Worm (Caenorhabditis elegans) whole organism, L4 larva: Measurements from ENCODE around the gene W09C2.9.
A peak's percentile ranks its signal among the peaks of the same experiment; 100 is the strongest.

ENCODE experiments used
- F10B5.3 ChIP-seq: sonication (generic microtip); optimal IDR thresholded peaks from 2 replicates; lab custom pipeline; 2016; ENCODE audit warnings: mild to moderate bottlenecking, missing genetic modification characterization, missing compliant biosample characterization
- T26A8.4 ChIP-seq: fragments of 200-800 bp; sonication (Bioruptor generic); IDR thresholded peaks from 2 replicates; pipeline ENCODE4 v1.3.6; 2022; ENCODE audit warnings: missing genetic modification characterization, missing compliant biosample characterization
- Y75B8A.6 ChIP-seq: fragments of 200-800 bp; sonication (Bioruptor generic); IDR thresholded peaks from 2 replicates; pipeline ENCODE4 v1.3.6; 2022; ENCODE audit warnings: missing genetic modification reagents, missing genetic modification characterization, missing compliant biosample characterization
- aha-1 ChIP-seq: fragments of 150-350 bp; peaks from one replicate; lab custom pipeline; 2014; ENCODE audit warnings: missing biosample characterization, missing genetic modification characterization
- aly-2 ChIP-seq: sonication (generic microtip); optimal IDR thresholded peaks from 2 replicates; lab custom pipeline; 2018; ENCODE audit warnings: missing biosample characterization, missing genetic modification characterization
- arid-1 ChIP-seq: fragments of 200-800 bp; sonication (Bioruptor generic); conservative IDR thresholded peaks from 2 replicates; pipeline ENCODE4 v1.3.6; 2022; ENCODE audit warnings: missing genetic modification reagents, missing genetic modification characterization, missing compliant biosample characterization
- ceh-82 ChIP-seq: sonication (generic microtip); optimal IDR thresholded peaks from 2 replicates; lab custom pipeline; 2017; ENCODE audit warnings: missing biosample characterization, missing genetic modification characterization
- cey-2 ChIP-seq: sonication (generic microtip); optimal IDR thresholded peaks from 3 replicates; lab custom pipeline; 2017; ENCODE audit warnings: missing genetic modification characterization, mild to moderate bottlenecking, missing compliant biosample characterization, antibody characterized with exemption, borderline replicate concordance; ENCODE audit not compliant: insufficient read depth
- ctbp-1 ChIP-seq: fragments of 200-800 bp; sonication (Bioruptor generic); IDR thresholded peaks from 2 replicates; pipeline ENCODE4 v1.3.6; 2022; ENCODE audit warnings: missing genetic modification reagents, missing genetic modification characterization, missing compliant biosample characterization
- dmd-6 ChIP-seq: fragments of 200-800 bp; sonication (Bioruptor generic); IDR thresholded peaks from 2 replicates; pipeline ENCODE4 v1.3.6; 2022; ENCODE audit warnings: missing genetic modification reagents, missing genetic modification characterization, missing compliant biosample characterization
- dve-1 ChIP-seq: sonication (generic microtip); optimal IDR thresholded peaks from 2 replicates; lab custom pipeline; 2017; ENCODE audit warnings: antibody characterized with exemption, mild to moderate bottlenecking, missing genetic modification characterization, missing compliant biosample characterization; ENCODE audit not compliant: insufficient read depth
- gei-8 ChIP-seq: fragments of 200-800 bp; sonication (Bioruptor generic); optimal IDR thresholded peaks from 2 replicates; lab custom pipeline; 2018; ENCODE audit warnings: mild to moderate bottlenecking, missing genetic modification characterization, missing compliant biosample characterization
- hif-1 ChIP-seq, 2 experiments: sonication (generic microtip); optimal IDR thresholded peaks; 2 replicates each; lab custom pipeline; 2016 to 2017; ENCODE audit warnings: missing compliant biosample characterization in 2 of 2, missing genetic modification characterization in 2 of 2, missing genetic modification reagents in 2 of 2, missing genotype in 2 of 2, mild to moderate bottlenecking in 1 of 2
- hlh-11 ChIP-seq: fragments of 200-800 bp; sonication (Bioruptor generic); optimal IDR thresholded peaks from 2 replicates; lab custom pipeline; 2018; ENCODE audit warnings: mild to moderate bottlenecking, missing genetic modification characterization, missing compliant biosample characterization
- hlh-30 ChIP-seq: sonication (generic microtip); optimal IDR thresholded peaks from 2 replicates; lab custom pipeline; 2017; ENCODE audit warnings: antibody characterized with exemption, mild to moderate bottlenecking, missing genetic modification characterization, missing compliant biosample characterization; ENCODE audit not compliant: insufficient read depth
- hmg-1.1 ChIP-seq: fragments of 200-800 bp; sonication (Bioruptor generic); IDR thresholded peaks from 2 replicates; pipeline ENCODE4 v1.3.6; 2022; ENCODE audit warnings: missing genetic modification reagents, missing genetic modification characterization, missing compliant biosample characterization
- lim-7 ChIP-seq: fragments of 200-800 bp; sonication (Bioruptor generic); IDR thresholded peaks from 2 replicates; pipeline ENCODE4 v1.3.6; 2022; ENCODE audit warnings: missing genetic modification characterization, missing compliant biosample characterization
- lin-29 ChIP-seq: fragments of 200-800 bp; sonication (Bioruptor generic); IDR thresholded peaks from 2 replicates; pipeline ENCODE4 v1.3.6; 2022; ENCODE audit warnings: missing genetic modification reagents, missing genetic modification characterization, missing compliant biosample characterization
- madf-5 ChIP-seq, 2 experiments: fragments of 200-800 bp; sonication (Bioruptor generic); IDR thresholded peaks; 2 replicates each; pipeline ENCODE4 v1.3.6; 2022; ENCODE audit warnings: missing compliant biosample characterization in 2 of 2, missing genetic modification characterization in 2 of 2
- mdl-1 ChIP-seq, 2 experiments: fragments of 150-350 bp in 1 of 2; sonication (generic microtip) in 1 of 2; optimal IDR thresholded peaks; 2 replicates each; lab custom pipeline; 2014 to 2017; ENCODE audit warnings: missing biosample characterization in 2 of 2, missing genetic modification characterization in 2 of 2
- mdt-29 ChIP-seq: fragments of 200-800 bp; sonication (Bioruptor generic); IDR thresholded peaks from 2 replicates; pipeline ENCODE4 v1.3.6; 2022; ENCODE audit warnings: missing genetic modification reagents, missing genetic modification characterization, missing compliant biosample characterization
- mep-1 ChIP-seq: fragments of 150-350 bp; sonication (generic microtip); optimal IDR thresholded peaks from 3 replicates; lab custom pipeline; 2014; ENCODE audit warnings: missing biosample characterization, missing genetic modification characterization
- nhr-102 ChIP-seq: sonication (generic microtip); optimal IDR thresholded peaks from 2 replicates; lab custom pipeline; 2016; ENCODE audit warnings: mild to moderate bottlenecking, missing genetic modification characterization, moderate library complexity, missing compliant biosample characterization
- nhr-25 ChIP-seq: sonication (generic microtip); optimal IDR thresholded peaks from 2 replicates; lab custom pipeline; 2017; ENCODE audit warnings: missing genetic modification characterization, mild to moderate bottlenecking, missing compliant biosample characterization, antibody characterized with exemption, moderate library complexity, borderline replicate concordance; ENCODE audit not compliant: insufficient read depth
- nhr-28 ChIP-seq: fragments of 150-350 bp; optimal IDR thresholded peaks from 2 replicates; lab custom pipeline; 2014; ENCODE audit warnings: missing biosample characterization, missing genetic modification characterization
- nhr-48 ChIP-seq: sonication (generic microtip); optimal IDR thresholded peaks from 2 replicates; lab custom pipeline; 2016; ENCODE audit warnings: mild to moderate bottlenecking, missing genetic modification characterization, missing compliant biosample characterization
- nhr-77 ChIP-seq: fragments of 150-350 bp; optimal IDR thresholded peaks from 2 replicates; lab custom pipeline; 2014; ENCODE audit warnings: missing biosample characterization, missing genetic modification characterization
- pqm-1 ChIP-seq: sonication (generic microtip); optimal IDR thresholded peaks from 2 replicates; lab custom pipeline; 2017; ENCODE audit warnings: missing biosample characterization, missing genetic modification characterization
- rbr-2 ChIP-seq: sonication (generic microtip); optimal IDR thresholded peaks from 2 replicates; lab custom pipeline; 2016; ENCODE audit warnings: missing genotype, missing genetic modification characterization, missing compliant biosample characterization
- set-16 ChIP-seq: fragments of 200-800 bp; sonication (Bioruptor generic); IDR thresholded peaks from 2 replicates; pipeline ENCODE4 v1.3.6; 2022; ENCODE audit warnings: missing genetic modification reagents, missing genetic modification characterization, missing compliant biosample characterization
- snpc-1.2 ChIP-seq: fragments of 200-800 bp; sonication (Bioruptor generic); IDR thresholded peaks from 2 replicates; pipeline ENCODE4 v1.3.6; 2022; ENCODE audit warnings: missing genetic modification reagents, missing genetic modification characterization, missing compliant biosample characterization
- tag-97 ChIP-seq: fragments of 200-800 bp; sonication (Bioruptor generic); IDR thresholded peaks from 2 replicates; pipeline ENCODE4 v1.3.6; 2022; ENCODE audit warnings: missing genetic modification characterization, missing compliant biosample characterization
- unc-62 ChIP-seq, 3 experiments: fragments of 150-350 bp in 1 of 3; sonication (generic microtip); optimal IDR thresholded peaks in 2 of 3; peaks in 1 of 3; 1 replicate in 1 of 3; 2 replicates in 2 of 3; lab custom pipeline; 2014 to 2017; ENCODE audit warnings: missing biosample characterization in 3 of 3, missing genetic modification characterization in 3 of 3, missing genetic modification reagents in 3 of 3, missing genotype in 1 of 3

W09C2.9 gene

ce11 chrIV:9633889-9634288, 10.7 kb upstream of the W09C2.9 start:
- no peak for TF ChIP-seq rbr-2 (tag; lab: Kevin White, UChicago)
- peak; percentile 39 for TF ChIP-seq hlh-11 (tag; lab: Kevin White, UChicago)
- peak; percentile 37 for TF ChIP-seq cey-2 (tag; lab: Kevin White, UChicago)
- peak; percentile 13 for TF ChIP-seq hlh-30
- TF ChIP-seq tag-97 (GFP tag; lab: Robert Waterston, UW) = no peak
- TF ChIP-seq lim-7 (GFP tag; lab: Robert Waterston, UW) = no peak
- TF ChIP-seq dmd-6 = peak; percentile 38
- no peak for TF ChIP-seq ceh-82 (tag; lab: Kevin White, UChicago)
- TF ChIP-seq mdt-29 (GFP tag; lab: Robert Waterston, UW) = no peak
- TF ChIP-seq nhr-102 (tag; lab: Kevin White, UChicago) = no peak
- peak; percentile 64 for TF ChIP-seq nhr-48
- no peak for TF ChIP-seq mdl-1 (tag; optimal IDR thresholded peaks at IDR 0.05; lab: Kevin White, UChicago)

ce11 chrIV:9632966-9633494, 9.9 kb upstream of the W09C2.9 start:
- TF ChIP-seq hlh-11 (tag; lab: Kevin White, UChicago) (peak; percentile 32), nhr-48 (peak; percentile 10), hlh-30 (peak; percentile 41), snpc-1.2 (GFP tag; lab: Robert Waterston, UW) (no peak), mdl-1 (tag; optimal IDR thresholded peaks at IDR 0.05; lab: Kevin White, UChicago) (peak in 1 of 2 experiments; percentile 26), aha-1 (tag; lab: Kevin White, UChicago) (peak; percentile 44), nhr-25 (tag; lab: Kevin White, UChicago) (no peak), unc-62 (GFP tag; optimal IDR thresholded peaks at IDR 0.05 in 1 of 2; lab: Kevin White, UChicago) (peak in 1 of 2 experiments; percentile 9), unc-62 (tag; optimal IDR thresholded peaks at IDR 0.05; lab: Kevin White, UChicago) (no peak)

DNA sequence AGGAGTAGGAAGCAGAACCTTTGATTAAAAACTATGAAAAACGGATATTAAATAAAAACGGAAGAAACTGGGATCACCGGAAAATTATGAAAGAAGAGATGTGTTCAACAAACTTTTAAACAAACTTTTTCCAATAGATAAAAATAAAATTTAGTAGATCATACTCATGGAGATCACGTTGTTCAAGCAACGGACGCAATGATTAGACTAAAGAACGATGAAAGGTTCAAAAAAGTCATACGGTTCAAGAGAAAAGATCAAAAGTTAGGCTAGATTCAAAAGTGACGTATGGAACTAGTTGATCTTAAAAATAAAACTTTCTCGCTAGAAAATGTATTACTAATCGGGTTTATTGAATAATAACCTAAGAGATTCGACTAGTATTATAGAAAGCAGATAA, 8.9 kb upstream of the W09C2.9 start:
- no peak for TF ChIP-seq hif-1 (tag; optimal IDR thresholded peaks at IDR 0.05; lab: Kevin White, UChicago)
- TF ChIP-seq dmd-6 = peak; percentile 8; the same call in 1 of the 2 replicates

- TF ChIP-seq hlh-30 (peak; percentile 55), F10B5.3 (tag; lab: Kevin White, UChicago) (no peak), unc-62 (GFP tag; optimal IDR thresholded peaks at IDR 0.05 in 1 of 2; lab: Kevin White, UChicago) (peak in 1 of 2 experiments; percentile 33), unc-62 (tag; optimal IDR thresholded peaks at IDR 0.05; lab: Kevin White, UChicago) (no peak), aly-2 (tag; lab: Kevin White, UChicago) (no peak), T26A8.4 (no peak), pqm-1 (tag; lab: Kevin White, UChicago) (no peak), hlh-11 (tag; lab: Kevin White, UChicago) (no peak), hmg-1.1 (GFP tag; lab: Robert Waterston, UW) (no peak), mdl-1 (tag; optimal IDR thresholded peaks at IDR 0.05; lab: Kevin White, UChicago) (no peak), ctbp-1 (GFP tag; lab: Robert Waterston, UW) (no peak), lin-29 (GFP tag; lab: Robert Waterston, UW) (no peak), madf-5 (GFP tag; IDR thresholded peaks at IDR 0.05; lab: Robert Waterston, UW) (no peak)
Measured at ce11 chrIV:9631579-9631978, 8.4 kb upstream of the W09C2.9 start.

DNA sequence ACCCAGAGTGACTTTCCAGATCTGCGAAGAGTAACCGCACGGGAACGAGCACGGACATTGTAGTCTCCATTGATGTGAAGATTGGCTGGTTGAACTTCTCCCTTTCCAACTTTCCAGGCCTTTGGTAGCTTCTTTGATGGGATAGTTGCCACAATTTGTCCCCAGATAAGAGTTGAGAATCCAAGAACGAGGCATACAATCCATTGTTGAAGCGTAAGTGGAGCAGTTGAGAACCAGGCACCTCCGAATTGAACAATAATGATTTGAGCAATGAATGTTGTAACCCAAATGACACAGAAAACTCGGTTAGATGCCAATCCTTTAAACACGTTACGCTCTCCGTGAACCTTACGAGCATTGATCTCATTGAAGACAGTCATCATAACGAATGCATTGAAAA, 3.9 kb upstream of the W09C2.9 start:
- TF ChIP-seq nhr-102 (tag; lab: Kevin White, UChicago) = no peak
- TF ChIP-seq aha-1 (tag; lab: Kevin White, UChicago) = peak; percentile 60
- no peak for TF ChIP-seq set-16 (GFP tag; lab: Robert Waterston, UW)
- TF ChIP-seq tag-97 (GFP tag; lab: Robert Waterston, UW) = no peak

DNA sequence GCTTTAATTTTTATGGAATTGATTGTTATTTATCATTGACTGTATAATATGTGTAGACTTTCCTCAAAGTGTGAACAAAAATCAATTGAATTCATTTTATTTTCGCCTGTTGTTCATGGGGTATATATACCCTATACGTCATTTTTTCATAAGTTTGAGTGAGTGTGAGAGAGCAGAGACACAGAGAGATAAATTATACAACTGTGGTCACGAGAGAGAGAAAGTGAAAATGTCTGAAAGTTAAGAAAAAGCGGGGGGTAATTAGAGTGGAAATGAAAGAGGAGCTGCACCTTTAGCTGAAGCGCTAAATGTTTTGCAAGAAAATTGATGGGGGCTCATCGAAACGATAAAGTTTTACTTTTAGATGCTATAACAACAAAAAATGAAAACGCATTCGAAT, 2.7 kb upstream of the W09C2.9 start:
- peak in 1 of 2 experiments; percentile 17 for TF ChIP-seq hif-1 (tag; optimal IDR thresholded peaks at IDR 0.05; lab: Kevin White, UChicago)
- no peak for TF ChIP-seq Y75B8A.6 (GFP tag; lab: Robert Waterston, UW)
- TF ChIP-seq nhr-77 (tag; lab: Kevin White, UChicago) = peak; percentile 21
- 0 out of 2 replicates have a peak, but pooled peaks have one; percentile 22 for TF ChIP-seq hmg-1.1 (GFP tag; lab: Robert Waterston, UW)
- peak; percentile 52 for TF ChIP-seq nhr-28 (tag; lab: Kevin White, UChicago)
- peak; percentile 65 for TF ChIP-seq dve-1 (tag; lab: Kevin White, UChicago)
- TF ChIP-seq gei-8 (GFP tag; lab: Kevin White, UChicago) = no peak
- 0 out of 2 replicates have a peak, but pooled peaks have one; percentile 13 for TF ChIP-seq arid-1 (GFP tag; lab: Robert Waterston, UW)
- peak; percentile 27 for TF ChIP-seq hlh-11 (tag; lab: Kevin White, UChicago)
- peak; percentile 20 for TF ChIP-seq mep-1 (tag; lab: Kevin White, UChicago)
- TF ChIP-seq mdl-1 (tag; optimal IDR thresholded peaks at IDR 0.05; lab: Kevin White, UChicago) = peak in 1 of 2 experiments; percentile 25
- TF ChIP-seq hlh-30 = peak; percentile 68
- TF ChIP-seq rbr-2 (tag; lab: Kevin White, UChicago) = no peak
- TF ChIP-seq dmd-6 = peak; percentile 42; the same call in 1 of the 2 replicates
